Fruit fly (Drosophila melanogaster) whole organism, pupa: ENCODE results near the gene RpS21.

Experiments used
- CG10348 ChIP-seq: fragments of 200-800 bp; sonication (Bioruptor generic); IDR thresholded peaks from 2 replicates; pipeline ENCODE4 v1.3.6; 2022; ENCODE audit warnings: missing biosample characterization, missing genetic modification characterization
- CG12605 ChIP-seq: fragments of 200-800 bp; sonication (Bioruptor generic); IDR thresholded peaks from 2 replicates; pipeline ENCODE4 v1.3.6; 2022; ENCODE audit warnings: missing biosample characterization, missing genetic modification characterization
- CG13204 ChIP-seq: fragments of 200-800 bp; sonication (Bioruptor generic); optimal IDR thresholded peaks from 2 replicates; lab custom pipeline; 2018; ENCODE audit warnings: missing biosample characterization, mild to moderate bottlenecking, missing genetic modification characterization, moderate library complexity
- CG14655 ChIP-seq: fragments of 200-800 bp; sonication (Bioruptor generic); optimal IDR thresholded peaks from 3 replicates; lab custom pipeline; 2017; ENCODE audit warnings: mild to moderate bottlenecking, missing biosample characterization, missing genetic modification reagents, missing genetic modification characterization
- CG15710 ChIP-seq: fragments of 200-800 bp; sonication (Bioruptor generic); optimal IDR thresholded peaks from 2 replicates; lab custom pipeline; 2018; ENCODE audit warnings: missing biosample characterization, mild to moderate bottlenecking, missing genetic modification characterization, moderate library complexity
- CG17806 ChIP-seq: fragments of 200-800 bp; sonication (Bioruptor generic); optimal IDR thresholded peaks from 2 replicates; lab custom pipeline; 2018; ENCODE audit warnings: missing biosample characterization, mild to moderate bottlenecking, missing genetic modification characterization, moderate library complexity
- CG32121 ChIP-seq: fragments of 200-800 bp; sonication (Bioruptor generic); IDR thresholded peaks from 2 replicates; pipeline ENCODE4 v1.3.6; 2022; ENCODE audit warnings: missing biosample characterization, missing genetic modification characterization
- CG34367 ChIP-seq: fragments of 200-800 bp; sonication (Bioruptor generic); optimal IDR thresholded peaks from 2 replicates; lab custom pipeline; 2018; ENCODE audit warnings: missing biosample characterization, mild to moderate bottlenecking, missing genetic modification characterization
- CG4496 ChIP-seq: fragments of 200-800 bp; sonication (Bioruptor generic); IDR thresholded peaks from 3 replicates; pipeline ENCODE4 v1.3.6; 2022; ENCODE audit warnings: missing biosample characterization, missing genetic modification characterization
- CG8159 ChIP-seq: fragments of 200-800 bp; sonication (Bioruptor generic); optimal IDR thresholded peaks from 3 replicates; lab custom pipeline; 2018; ENCODE audit warnings: missing biosample characterization, mild to moderate bottlenecking, missing genetic modification characterization, moderate library complexity
- CG8301 ChIP-seq: fragments of 200-800 bp; sonication (Bioruptor generic); optimal IDR thresholded peaks from 2 replicates; lab custom pipeline; 2018; ENCODE audit warnings: missing biosample characterization, mild to moderate bottlenecking, missing genetic modification characterization
- CG9948 ChIP-seq: fragments of 200-800 bp; sonication (Bioruptor generic); optimal IDR thresholded peaks from 2 replicates; lab custom pipeline; 2018; ENCODE audit warnings: missing biosample characterization, mild to moderate bottlenecking, missing genetic modification characterization, moderate library complexity
- D1 ChIP-seq: fragments of 200-800 bp; sonication (Bioruptor generic); optimal IDR thresholded peaks from 2 replicates; lab custom pipeline; 2018; ENCODE audit warnings: missing biosample characterization, mild to moderate bottlenecking, missing genetic modification characterization, moderate library complexity
- EcR ChIP-seq: fragments of 200-800 bp; sonication (Bioruptor generic); optimal IDR thresholded peaks from 3 replicates; lab custom pipeline; 2019; ENCODE audit warnings: missing biosample characterization, missing genetic modification characterization, mild to moderate bottlenecking, moderate library complexity, missing genetic modification reagents
- Ets98B ChIP-seq: fragments of 200-800 bp; sonication (Bioruptor generic); IDR thresholded peaks from 2 replicates; pipeline ENCODE4 v1.3.6; 2022; ENCODE audit warnings: missing biosample characterization, missing genetic modification characterization
- Pif1A ChIP-seq: fragments of 200-800 bp; sonication (Bioruptor generic); optimal IDR thresholded peaks from 3 replicates; lab custom pipeline; 2016; ENCODE audit warnings: missing biosample characterization, missing genetic modification characterization
- Pif1B ChIP-seq: fragments of 200-800 bp; sonication (Bioruptor generic); optimal IDR thresholded peaks from 3 replicates; lab custom pipeline; 2016; ENCODE audit warnings: missing biosample characterization, missing genetic modification characterization
- Snoo ChIP-seq: fragments of 200-800 bp; sonication (Bioruptor generic); optimal IDR thresholded peaks from 3 replicates; lab custom pipeline; 2017; ENCODE audit warnings: missing biosample characterization, mild to moderate bottlenecking, missing genetic modification characterization, inconsistent platforms
- fd96Ca ChIP-seq: fragments of 200-800 bp; sonication (Bioruptor generic); IDR thresholded peaks from 3 replicates; pipeline ENCODE4 v1.3.6; 2022; ENCODE audit warnings: missing biosample characterization, missing genetic modification characterization
- gl ChIP-seq: fragments of 200-800 bp; sonication (Bioruptor generic); optimal IDR thresholded peaks from 2 replicates; lab custom pipeline; 2018; ENCODE audit warnings: missing biosample characterization, mild to moderate bottlenecking, missing genetic modification characterization
- rn ChIP-seq: fragments of 200-800 bp; sonication (Bioruptor generic); IDR thresholded peaks from 2 replicates; pipeline ENCODE4 v1.3.6; 2022; ENCODE audit warnings: missing biosample characterization, missing genetic modification characterization

The RpS21 gene

dm6 chr2L:2812137-2812536 lies 43.7 kb upstream of the RpS21 start, which contains the start of gene CG2964:
CG2964 (plus strand) TSS chr2L:2812437.
- no peak for TF ChIP-seq CG13204 (GFP tag; lab: Kevin White, UChicago)
- TF ChIP-seq CG10348 (GFP tag; lab: Robert Waterston, UW): no peak
- TF ChIP-seq CG17806: no peak
- TF ChIP-seq Pif1B: no peak
- no peak for TF ChIP-seq CG15710 (tag; lab: Kevin White, UChicago)
- no peak for TF ChIP-seq Snoo (tag; lab: Kevin White, UChicago)
- TF ChIP-seq Ets98B: no peak
- TF ChIP-seq Pif1A (GFP tag; lab: Kevin White, UChicago): no peak
- no peak for TF ChIP-seq CG9948
- no peak for TF ChIP-seq CG14655 (GFP tag; lab: Kevin White, UChicago)
- TF ChIP-seq D1 (tag; lab: Kevin White, UChicago): no peak
- no peak for TF ChIP-seq rn (GFP tag; lab: Robert Waterston, UW)

dm6 chr2L:2815673-2816072 lies 40.2 kb upstream of the RpS21 start, which contains the start of gene G6P:
G6P (minus strand) TSS chr2L:2815760.
- no peak for TF ChIP-seq Ets98B
- TF ChIP-seq CG17806: no peak
- TF ChIP-seq CG14655 (GFP tag; lab: Kevin White, UChicago): no peak
- no peak for TF ChIP-seq CG34367 (tag; lab: Kevin White, UChicago)
- TF ChIP-seq CG12605 (GFP tag; lab: Robert Waterston, UW): no peak
- no peak for TF ChIP-seq gl

DNA sequence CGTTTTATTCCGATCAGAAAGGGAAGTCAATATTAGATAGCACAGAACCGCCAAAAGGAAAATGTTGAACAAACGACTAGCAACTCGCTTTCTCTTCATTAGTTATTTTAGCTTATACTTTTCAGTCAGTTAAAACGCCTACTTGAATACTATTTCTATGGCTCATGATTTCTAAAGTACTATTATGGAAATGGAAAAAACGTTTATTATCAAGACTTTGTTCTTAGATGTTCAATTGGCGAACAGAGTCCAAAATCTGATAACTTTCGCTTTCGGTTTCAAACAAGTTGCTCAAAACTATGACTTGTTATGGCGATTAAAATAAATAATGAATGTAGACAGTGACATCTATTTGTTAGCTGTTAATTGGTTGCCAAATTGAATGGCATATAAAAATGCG lies 30.5 kb upstream of the RpS21 start, which contains the start of gene CG3123:
Gene CG3123, minus strand, starts transcription at position 101 of the 400 bp plus-strand sequence.
- TF ChIP-seq CG17806 (no peak), CG10348 (GFP tag; lab: Robert Waterston, UW) (no peak), CG12605 (GFP tag; lab: Robert Waterston, UW) (no peak), fd96Ca (GFP tag; lab: Robert Waterston, UW) (no peak), D1 (tag; lab: Kevin White, UChicago) (no peak), Pif1B (no peak), CG4496 (no peak), CG15710 (tag; lab: Kevin White, UChicago) (no peak), CG14655 (GFP tag; lab: Kevin White, UChicago) (no peak), rn (GFP tag; lab: Robert Waterston, UW) (no peak), gl (no peak), CG13204 (GFP tag; lab: Kevin White, UChicago) (no peak), CG8159 (no peak), Ets98B (no peak), EcR (GFP tag; lab: Kevin White, UChicago) (no peak), CG32121 (GFP tag; lab: Robert Waterston, UW) (no peak), CG34367 (tag; lab: Kevin White, UChicago) (no peak), Snoo (tag; lab: Kevin White, UChicago) (no peak)

DNA sequence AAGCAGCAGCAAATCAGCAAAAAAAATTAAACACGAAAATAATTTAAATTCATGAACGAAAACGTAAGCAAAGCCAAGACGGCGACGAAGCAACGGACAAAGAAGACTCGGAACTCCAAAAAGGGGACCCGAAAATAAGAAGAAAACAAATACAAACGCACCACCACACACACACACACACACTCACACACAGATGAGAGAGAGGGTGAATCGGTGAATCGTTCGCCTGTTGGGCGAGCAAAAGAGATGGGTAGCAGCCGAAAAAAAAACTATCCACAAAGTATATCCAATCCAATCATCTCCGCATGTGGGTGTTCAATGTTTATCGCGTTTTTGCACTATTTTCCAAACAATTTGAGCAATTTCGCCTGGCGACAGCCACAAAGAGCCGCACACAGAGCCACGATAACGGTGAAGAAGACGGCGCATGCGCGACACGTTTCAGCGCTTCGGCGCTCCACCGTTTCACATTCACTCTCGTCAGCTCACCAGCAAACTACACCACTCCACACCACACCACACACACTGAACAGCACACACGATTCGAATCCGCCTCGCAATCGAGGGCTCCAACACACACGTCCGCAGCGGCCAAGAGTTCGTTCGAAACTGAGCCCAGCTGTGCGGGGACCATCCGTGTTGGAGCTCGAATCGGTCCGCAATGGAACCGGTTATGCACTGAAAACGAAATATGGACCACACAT lies 26.1 kb upstream of the RpS21 start, which contains the start of gene Duox:
Gene Duox, minus strand, starts transcription at position 612 of the 704 bp plus-strand sequence.
- TF ChIP-seq Pif1B (no peak), CG4496 (0 out of 3 replicates have a peak, but pooled peaks have one; percentile 73)

- TF ChIP-seq fd96Ca (GFP tag; lab: Robert Waterston, UW) (peak; percentile 88), CG12605 (GFP tag; lab: Robert Waterston, UW) (0 out of 2 replicates have a peak, but pooled peaks have one; percentile 22), CG4496 (no peak; the same call in 1 of the 3 replicates), Snoo (tag; lab: Kevin White, UChicago) (peak; percentile 93), CG14655 (GFP tag; lab: Kevin White, UChicago) (peak; percentile 98), CG10348 (GFP tag; lab: Robert Waterston, UW) (peak; percentile 54), D1 (tag; lab: Kevin White, UChicago) (peak; percentile 96), CG34367 (tag; lab: Kevin White, UChicago) (peak; percentile 87), Ets98B (peak; percentile 59; the same call in 1 of the 2 replicates), rn (GFP tag; lab: Robert Waterston, UW) (peak; percentile 67), EcR (GFP tag; lab: Kevin White, UChicago) (no peak), CG8159 (peak; percentile 96), CG8301 (tag; lab: Kevin White, UChicago) (peak; percentile 95), Pif1A (GFP tag; lab: Kevin White, UChicago) (peak; percentile 88), CG17806 (peak; percentile 90), CG9948 (peak; percentile 95), CG13204 (GFP tag; lab: Kevin White, UChicago) (peak; percentile 58), CG15710 (tag; lab: Kevin White, UChicago) (peak; percentile 95), CG32121 (GFP tag; lab: Robert Waterston, UW) (peak; percentile 84), Pif1B (peak; percentile 90), gl (peak; percentile 67)
- TF ChIP-seq, all 21 proteins: peak for 19
Observed at dm6 chr2L:2830341-2830800, 25.5 kb upstream of the RpS21 start.
